Fruit fly (Drosophila melanogaster) whole organism, adult: ENCODE measurements around the gene Parg.

ENCODE experiments used
- CG11617 ChIP-seq: fragments of 200-800 bp; sonication (Bioruptor generic); optimal IDR thresholded peaks from 2 replicates; lab custom pipeline; 2017; ENCODE audit warnings: mild to moderate bottlenecking, missing biosample characterization, missing genetic modification reagents, missing genetic modification characterization
- CG12768 ChIP-seq: fragments of 200-800 bp; sonication (Bioruptor generic); optimal IDR thresholded peaks from 2 replicates; lab custom pipeline; 2017; ENCODE audit warnings: missing biosample characterization, missing genetic modification characterization, mild to moderate bottlenecking, moderate library complexity, missing genetic modification reagents
- CG14711 ChIP-seq: fragments of 200-800 bp; sonication (Bioruptor generic); optimal IDR thresholded peaks from 2 replicates; lab custom pipeline; 2018; ENCODE audit warnings: missing biosample characterization, mild to moderate bottlenecking, missing genetic modification characterization, moderate library complexity
- CG1620 ChIP-seq: fragments of 200-800 bp; sonication (Bioruptor generic); optimal IDR thresholded peaks from 2 replicates; lab custom pipeline; 2016; ENCODE audit warnings: missing biosample characterization, missing genetic modification characterization
- CG33017 ChIP-seq: fragments of 200-800 bp; sonication (Bioruptor generic); optimal IDR thresholded peaks from 2 replicates; lab custom pipeline; 2018; ENCODE audit warnings: missing biosample characterization, mild to moderate bottlenecking, missing genetic modification characterization, moderate library complexity
- CG5204 ChIP-seq: fragments of 200-800 bp; sonication (Bioruptor generic); optimal IDR thresholded peaks from 2 replicates; lab custom pipeline; 2016; ENCODE audit warnings: missing biosample characterization, missing genetic modification characterization
- CG7045 ChIP-seq: fragments of 200-800 bp; sonication (Bioruptor generic); optimal IDR thresholded peaks from 2 replicates; lab custom pipeline; 2017; ENCODE audit warnings: missing biosample characterization, mild to moderate bottlenecking, missing genetic modification characterization
- CG7101 ChIP-seq: fragments of 200-800 bp; sonication (Bioruptor generic); optimal IDR thresholded peaks from 2 replicates; lab custom pipeline; 2018; ENCODE audit warnings: missing biosample characterization, mild to moderate bottlenecking, missing genetic modification characterization, moderate library complexity
- Clk ChIP-seq: fragments of 200-800 bp; sonication (Bioruptor generic); optimal IDR thresholded peaks from 2 replicates; lab custom pipeline; 2017; ENCODE audit warnings: missing biosample characterization, missing genetic modification characterization
- Crg-1 ChIP-seq: fragments of 200-800 bp; sonication (Bioruptor generic); optimal IDR thresholded peaks from 2 replicates; lab custom pipeline; 2016; ENCODE audit warnings: missing biosample characterization, missing genetic modification characterization
- Hr96 ChIP-seq: fragments of 200-800 bp; sonication (Bioruptor generic); optimal IDR thresholded peaks from 2 replicates; lab custom pipeline; 2016; ENCODE audit warnings: missing biosample characterization, missing genetic modification characterization
- Mnt ChIP-seq: fragments of 200-800 bp; sonication (Bioruptor generic); optimal IDR thresholded peaks from 2 replicates; lab custom pipeline; 2016; ENCODE audit warnings: missing biosample characterization, mild to moderate bottlenecking, missing genetic modification characterization
- bab1 ChIP-seq: fragments of 200-800 bp; sonication (Bioruptor generic); optimal IDR thresholded peaks from 3 replicates; lab custom pipeline; 2019; ENCODE audit warnings: missing biosample characterization, mild to moderate bottlenecking, missing genetic modification characterization, moderate library complexity
- cic ChIP-seq: fragments of 200-800 bp; sonication (Bioruptor generic); optimal IDR thresholded peaks from 2 replicates; lab custom pipeline; 2017; ENCODE audit warnings: missing biosample characterization, mild to moderate bottlenecking, missing genetic modification characterization, moderate library complexity
- cnc ChIP-seq, 2 experiments: fragments of >200 bp; optimal IDR thresholded peaks; 2 replicates each; lab custom pipeline; 2017
- kay ChIP-seq: fragments of 200-800 bp; sonication (Bioruptor generic); peaks from one replicate; lab custom pipeline; 2016; ENCODE audit warnings: missing biosample characterization, missing genetic modification characterization, borderline replicate concordance
- ovo ChIP-seq: fragments of 200-800 bp; sonication (Bioruptor generic); optimal IDR thresholded peaks from 2 replicates; lab custom pipeline; 2016; ENCODE audit warnings: missing biosample characterization, missing genetic modification characterization
- pad ChIP-seq: fragments of 200-800 bp; sonication (Bioruptor generic); optimal IDR thresholded peaks from 3 replicates; lab custom pipeline; 2017; ENCODE audit warnings: missing biosample characterization, missing genetic modification characterization, mild to moderate bottlenecking, moderate library complexity, missing genetic modification reagents
- tj ChIP-seq: fragments of 200-800 bp; sonication (Bioruptor generic); optimal IDR thresholded peaks from 3 replicates; lab custom pipeline; 2017; ENCODE audit warnings: missing biosample characterization, mild to moderate bottlenecking, missing genetic modification characterization, moderate library complexity
- toe ChIP-seq: fragments of 200-800 bp; sonication (Bioruptor generic); optimal IDR thresholded peaks from 2 replicates; lab custom pipeline; 2016; ENCODE audit warnings: missing biosample characterization, missing genetic modification characterization

Parg gene

DNA sequence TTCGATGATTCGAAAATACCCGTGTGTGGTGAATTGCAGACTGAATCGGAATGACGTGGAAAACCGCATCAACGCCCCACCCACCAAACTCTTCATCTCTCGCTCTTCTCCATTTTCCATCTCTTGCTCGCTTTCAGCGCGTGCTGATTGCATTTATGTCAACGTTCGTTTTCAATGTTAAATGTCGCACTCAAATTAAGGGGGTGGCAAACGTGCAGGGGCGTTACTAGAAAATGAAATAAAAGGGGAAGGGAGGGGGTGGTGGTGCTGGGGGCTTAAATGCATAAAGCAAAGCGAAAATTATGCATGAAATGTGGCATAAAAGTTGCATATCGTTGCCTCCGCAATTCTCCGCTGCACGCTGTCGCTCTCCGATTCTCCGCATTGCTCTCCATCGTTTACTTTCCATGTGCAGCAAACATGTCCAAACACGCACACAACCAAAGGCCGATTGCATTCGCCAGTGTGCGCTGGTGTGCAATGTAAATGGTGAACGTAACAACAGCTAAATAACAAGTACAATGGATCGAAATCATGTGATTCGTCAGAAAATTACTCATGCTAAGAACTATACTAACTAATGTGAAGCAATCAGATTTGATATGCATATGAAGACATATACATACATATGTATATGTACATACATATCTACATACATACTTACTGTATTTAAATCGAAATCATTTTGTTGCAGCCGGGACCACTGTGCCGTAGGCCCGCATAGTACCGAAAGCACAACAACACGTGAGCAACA lies 10.6 kb upstream of the Parg start:
- TF ChIP-seq CG12768 (GFP tag; lab: Kevin White, UChicago) (peak; percentile 72), tj (GFP tag; lab: Kevin White, UChicago) (peak; percentile 61), CG33017 (tag; lab: Kevin White, UChicago) (peak; percentile 64), pad (GFP tag; lab: Kevin White, UChicago) (peak; percentile 59), Clk (no peak), CG5204 (GFP tag; lab: Kevin White, UChicago) (peak; percentile 48), CG14711 (tag; lab: Kevin White, UChicago) (peak; percentile 80), bab1 (GFP tag; lab: Kevin White, UChicago) (peak; percentile 84), cic (GFP tag; lab: Kevin White, UChicago) (peak; percentile 66), Crg-1 (GFP tag; lab: Kevin White, UChicago) (peak; percentile 53), CG7101 (tag; lab: Kevin White, UChicago) (peak; percentile 86), toe (GFP tag; lab: Kevin White, UChicago) (peak; percentile 23), kay (GFP tag; lab: Kevin White, UChicago) (no peak), Mnt (GFP tag; lab: Kevin White, UChicago) (peak; percentile 87), Hr96 (GFP tag; lab: Kevin White, UChicago) (peak; percentile 62), CG7045 (peak; percentile 52), ovo (GFP tag; lab: Kevin White, UChicago) (peak; percentile 28), CG11617 (GFP tag; lab: Kevin White, UChicago) (peak; percentile 80), CG1620 (GFP tag; lab: Kevin White, UChicago) (peak; percentile 2), cnc (optimal IDR thresholded peaks at IDR 0.05; lab: Kevin White, UChicago) (no peak)

DNA sequence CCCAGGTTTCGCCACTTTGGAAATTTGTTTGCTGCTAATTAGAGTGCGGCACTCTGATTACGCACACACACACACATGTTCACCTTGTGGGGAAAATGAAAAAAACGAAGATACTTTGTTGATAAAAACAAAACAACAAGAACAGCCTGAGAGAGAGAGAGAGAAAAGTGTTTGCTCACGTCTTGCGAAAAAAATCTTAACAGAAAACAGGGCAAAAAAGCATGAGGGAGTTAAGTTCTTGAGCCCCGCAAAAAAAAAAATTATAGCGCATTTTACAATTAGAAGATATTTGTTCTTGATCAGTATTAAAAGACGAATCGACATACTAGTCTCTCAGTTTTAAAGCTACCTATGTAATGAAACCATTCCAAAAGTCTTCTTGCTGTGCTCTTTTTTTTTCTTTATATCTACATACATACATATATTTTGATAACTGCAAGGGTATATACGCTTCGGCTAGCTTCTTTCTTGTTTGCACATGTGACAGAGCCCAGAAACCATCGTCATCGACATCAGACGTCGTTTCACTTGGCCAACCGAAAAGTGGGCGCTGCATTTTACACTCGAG lies 9.5 kb upstream of the Parg start:
- TF ChIP-seq CG14711 (tag; lab: Kevin White, UChicago) (peak; percentile 21), CG12768 (GFP tag; lab: Kevin White, UChicago) (no peak), CG11617 (GFP tag; lab: Kevin White, UChicago) (peak; percentile 36), bab1 (GFP tag; lab: Kevin White, UChicago) (peak; percentile 48), Hr96 (GFP tag; lab: Kevin White, UChicago) (peak; percentile 28)

DNA sequence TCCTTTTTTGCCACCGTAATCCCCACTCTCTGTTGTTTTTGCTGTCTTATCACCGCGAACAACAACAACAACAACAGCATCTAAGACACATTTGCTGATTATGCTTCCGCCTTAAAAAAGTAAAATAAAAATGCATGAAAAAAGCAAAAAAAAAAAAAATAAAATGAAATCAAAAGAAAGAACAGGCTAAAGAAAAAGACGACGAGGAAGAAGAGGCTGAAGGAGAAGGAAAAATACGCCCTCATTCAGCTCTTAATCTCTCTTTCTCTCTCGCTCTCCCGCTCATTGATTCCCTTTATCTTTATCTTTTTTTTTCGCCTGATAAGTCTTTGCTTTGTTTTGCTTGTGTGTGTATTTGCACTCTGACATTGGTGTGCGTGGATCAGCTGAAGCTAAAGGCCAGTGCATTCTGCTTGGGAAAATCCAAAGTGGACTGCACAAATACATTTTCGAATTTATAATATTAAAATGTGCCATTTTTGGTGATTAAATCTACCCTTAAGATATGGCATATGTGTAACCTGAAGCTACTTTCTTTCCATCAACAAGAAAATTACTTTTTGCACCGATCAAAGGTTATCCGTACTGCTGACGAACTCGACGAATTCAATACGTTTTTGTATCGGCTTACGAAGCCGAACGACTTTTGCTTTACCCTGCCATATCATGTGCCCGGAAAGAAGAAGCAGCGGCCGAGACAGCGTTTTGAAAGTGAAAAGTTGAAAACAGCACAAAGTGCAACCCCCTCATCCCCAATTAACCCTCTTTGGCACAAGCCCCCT lies 8.8 kb upstream of the Parg start:
- no peak for TF ChIP-seq Clk
- TF ChIP-seq CG12768 (GFP tag; lab: Kevin White, UChicago) = no peak
- peak; percentile 80 for TF ChIP-seq kay (GFP tag; lab: Kevin White, UChicago)
- no peak for TF ChIP-seq cnc (optimal IDR thresholded peaks at IDR 0.05; lab: Kevin White, UChicago)
- no peak for TF ChIP-seq CG33017 (tag; lab: Kevin White, UChicago)
- peak; percentile 54 for TF ChIP-seq ovo (GFP tag; lab: Kevin White, UChicago)
- TF ChIP-seq CG7101 (tag; lab: Kevin White, UChicago) = no peak
- peak; percentile 4 for TF ChIP-seq bab1 (GFP tag; lab: Kevin White, UChicago)
- TF ChIP-seq Hr96 (GFP tag; lab: Kevin White, UChicago) = no peak
- peak; percentile 41 for TF ChIP-seq pad (GFP tag; lab: Kevin White, UChicago)
- TF ChIP-seq tj (GFP tag; lab: Kevin White, UChicago) = peak; percentile 86

DNA sequence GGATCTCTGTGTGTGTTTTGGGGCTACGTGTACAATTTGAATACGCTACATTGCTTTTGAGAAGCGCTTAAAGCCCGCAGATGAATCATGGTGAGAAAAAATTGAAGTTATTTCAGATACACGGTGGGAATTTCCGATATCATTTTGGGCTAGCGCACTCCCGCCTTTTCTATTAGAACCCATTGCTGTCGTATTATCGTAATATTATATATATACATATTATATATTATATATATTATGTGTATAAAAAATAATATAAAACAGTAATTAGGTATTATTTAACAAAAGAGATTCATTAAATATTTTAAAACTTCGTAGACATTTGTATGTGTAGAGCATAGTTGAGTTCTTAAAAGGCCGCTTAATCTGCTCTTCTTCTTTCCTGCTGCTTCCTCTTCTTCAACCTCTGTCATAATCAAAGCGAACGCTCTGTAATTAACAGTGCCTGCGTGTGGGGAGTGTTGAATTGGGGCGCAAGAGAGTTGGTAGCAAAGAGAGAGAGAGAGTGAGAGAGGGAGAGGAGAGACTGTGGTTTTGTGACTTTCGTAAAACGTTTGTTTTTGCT lies 6.6 kb upstream of the Parg start:
- TF ChIP-seq cic (GFP tag; lab: Kevin White, UChicago) (peak; percentile 24), CG7101 (tag; lab: Kevin White, UChicago) (peak; percentile 85), tj (GFP tag; lab: Kevin White, UChicago) (peak; percentile 62), pad (GFP tag; lab: Kevin White, UChicago) (peak; percentile 86), Crg-1 (GFP tag; lab: Kevin White, UChicago) (no peak), CG1620 (GFP tag; lab: Kevin White, UChicago) (no peak), toe (GFP tag; lab: Kevin White, UChicago) (no peak), Clk (no peak), Hr96 (GFP tag; lab: Kevin White, UChicago) (no peak), kay (GFP tag; lab: Kevin White, UChicago) (peak; percentile 83), CG14711 (tag; lab: Kevin White, UChicago) (peak; percentile 87), ovo (GFP tag; lab: Kevin White, UChicago) (peak; percentile 13), CG7045 (peak; percentile 36), Mnt (GFP tag; lab: Kevin White, UChicago) (no peak), CG12768 (GFP tag; lab: Kevin White, UChicago) (peak; percentile 38), CG11617 (GFP tag; lab: Kevin White, UChicago) (peak; percentile 84), cnc (optimal IDR thresholded peaks at IDR 0.05; lab: Kevin White, UChicago) (no peak), CG5204 (GFP tag; lab: Kevin White, UChicago) (no peak), CG33017 (tag; lab: Kevin White, UChicago) (peak; percentile 78), bab1 (GFP tag; lab: Kevin White, UChicago) (peak; percentile 79)
